Fruit fly (Drosophila melanogaster) Kc167 (cell line): ENCODE data around the gene CG18675.

ENCODE experiments used
- Myc ChIP-seq: fragments of >200 bp; optimal IDR thresholded peaks from 2 replicates; lab custom pipeline; 2017; ENCODE audit warnings: missing external identifiers
- Sin3A ChIP-seq: fragments of >200 bp; optimal IDR thresholded peaks from 2 replicates; lab custom pipeline; 2018; ENCODE audit warnings: missing external identifiers
- h ChIP-seq: fragments of >200 bp; optimal IDR thresholded peaks from 3 replicates; lab custom pipeline; 2018; ENCODE audit warnings: missing external identifiers
- insv ChIP-seq: fragments of >200 bp; optimal IDR thresholded peaks from 3 replicates; lab custom pipeline; 2018; ENCODE audit warnings: missing external identifiers
- psq ChIP-seq: fragments of >200 bp; optimal IDR thresholded peaks from 2 replicates; lab custom pipeline; 2017; ENCODE audit warnings: missing external identifiers
- ttk ChIP-seq: sonication (Bioruptor generic); optimal IDR thresholded peaks from 2 replicates; lab custom pipeline; 2017; ENCODE audit warnings: missing external identifiers

The CG18675 gene

DNA sequence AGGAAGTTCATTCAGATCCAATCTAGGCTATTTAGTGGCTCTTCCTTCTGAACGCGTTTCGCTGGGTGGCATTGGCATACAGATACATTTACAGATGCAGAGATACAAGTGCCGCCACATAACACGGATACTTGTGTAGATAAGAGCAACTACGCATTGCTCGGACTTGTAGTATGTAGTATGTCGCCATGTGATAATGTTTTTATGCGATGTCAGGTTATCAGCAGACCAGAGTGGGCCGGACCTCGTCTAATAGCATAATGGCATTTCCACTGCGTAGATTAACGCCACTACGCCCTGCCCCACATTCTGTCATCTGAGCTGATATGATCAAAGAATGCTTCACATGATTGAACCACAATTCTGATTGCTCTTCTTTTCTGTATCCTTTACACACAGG is 48.1 kb downstream of the CG18675 start:
- TF ChIP-seq Myc (no peak), Sin3A (no peak), ttk (lab: Kevin White, UChicago) (no peak), h (lab: Kevin White, UChicago) (no peak), psq (no peak), insv (lab: Kevin White, UChicago) (no peak)

DNA sequence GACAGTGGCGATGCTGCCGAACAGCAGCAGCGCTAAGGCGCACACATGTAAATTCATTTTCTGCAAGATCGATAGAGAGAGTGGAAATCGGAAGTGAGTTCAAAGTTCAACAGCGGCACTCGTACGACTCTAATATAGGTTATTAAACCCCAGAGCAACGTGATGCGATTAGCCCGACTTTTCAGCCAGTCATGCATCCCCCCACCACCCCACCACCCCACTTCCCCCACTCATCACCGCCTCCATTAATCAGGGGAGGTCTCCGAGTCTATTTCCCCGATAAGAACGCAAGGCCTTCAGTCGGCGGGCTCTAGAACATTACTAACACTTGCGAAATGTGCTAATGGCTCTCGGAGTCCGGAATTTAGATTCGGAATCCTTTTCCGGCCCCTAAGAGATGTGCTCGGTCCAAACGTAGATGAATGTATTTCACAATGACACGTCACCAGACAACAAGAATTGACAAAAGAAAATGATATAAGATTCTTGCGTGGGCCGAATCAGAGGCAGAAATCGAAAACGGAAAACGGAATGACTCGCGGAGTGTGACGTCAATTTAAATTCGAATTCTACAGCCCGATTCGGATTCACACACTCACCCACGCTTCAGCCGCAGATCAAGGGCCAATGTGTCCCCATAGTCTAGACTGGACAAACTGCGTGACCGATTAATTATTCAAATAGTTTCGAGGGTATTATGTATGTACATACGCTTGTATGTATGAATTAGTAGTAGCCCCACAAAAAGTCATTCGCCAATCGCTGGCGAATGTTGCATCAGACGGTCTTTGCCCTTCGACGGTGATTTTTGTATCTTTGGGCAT is 52.2 kb downstream of the CG18675 start:
- TF ChIP-seq psq (no peak), Myc (no peak), ttk (lab: Kevin White, UChicago) (no peak), h (lab: Kevin White, UChicago) (no peak), insv (lab: Kevin White, UChicago) (no peak), Sin3A (no peak)

DNA sequence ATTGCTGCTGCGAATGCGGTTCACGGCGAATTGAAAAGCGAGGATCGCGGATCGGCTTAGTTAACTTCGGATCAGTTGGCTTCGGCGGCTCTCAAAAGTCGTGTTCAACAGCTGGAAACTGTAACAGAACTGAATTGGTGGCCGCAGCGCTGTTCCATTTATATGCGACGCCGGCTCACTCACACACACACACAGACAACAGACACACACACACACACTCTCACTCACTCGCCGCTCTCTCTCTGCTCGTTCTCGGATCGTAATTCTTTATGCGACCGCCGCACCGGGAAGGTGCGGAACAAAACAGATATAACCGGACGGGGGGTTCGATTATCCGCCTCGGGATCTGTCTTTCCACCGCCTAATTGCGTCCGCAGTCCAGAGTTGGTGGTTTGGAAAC is 53.5 kb downstream of the CG18675 start, which contains the start of gene CG46460:
Gene CG46460, minus strand, starts transcription at position 139 of the 400 bp plus-strand sequence.
- no peak for TF ChIP-seq ttk (lab: Kevin White, UChicago)
- no peak for TF ChIP-seq h (lab: Kevin White, UChicago)
- TF ChIP-seq Myc, result no peak
- no peak for TF ChIP-seq insv (lab: Kevin White, UChicago)
- TF ChIP-seq Sin3A, result no peak
- TF ChIP-seq psq, result no peak

DNA sequence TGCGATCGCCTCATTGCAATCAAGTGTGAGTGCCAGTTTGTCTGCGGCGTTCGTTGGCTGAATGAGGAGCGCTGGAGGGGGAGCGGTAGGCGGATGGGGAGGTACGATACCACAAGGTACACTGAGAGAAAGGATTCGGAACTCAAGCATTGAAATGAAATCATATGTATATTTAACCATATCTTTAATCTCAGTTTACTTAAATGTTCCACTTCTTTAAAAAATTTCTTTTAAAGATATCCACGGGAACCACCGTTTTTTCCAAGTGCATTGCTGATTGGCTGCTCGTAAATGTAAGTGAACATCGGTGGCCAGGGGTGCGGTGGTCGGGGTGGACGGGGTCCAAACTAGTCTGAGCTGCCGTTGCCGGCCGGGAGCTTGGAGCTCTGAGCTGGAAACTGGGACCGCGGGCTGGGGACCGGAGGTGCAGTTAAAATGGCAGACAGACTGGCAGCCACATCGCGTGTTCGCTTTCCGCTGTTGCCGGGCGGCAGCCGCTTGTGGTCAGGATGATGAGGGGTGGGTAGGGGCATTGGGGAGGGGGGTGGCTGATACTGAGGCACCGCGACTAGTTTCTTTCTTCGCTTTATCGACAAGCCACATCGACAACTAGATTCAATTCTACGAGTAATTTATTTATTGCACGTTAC is 54.6 kb downstream of the CG18675 start:
- TF ChIP-seq Sin3A, result no peak
- TF ChIP-seq ttk (lab: Kevin White, UChicago), result no peak
- TF ChIP-seq insv (lab: Kevin White, UChicago), result no peak
- no peak for TF ChIP-seq h (lab: Kevin White, UChicago)
- no peak for TF ChIP-seq psq
- TF ChIP-seq Myc, result no peak

DNA sequence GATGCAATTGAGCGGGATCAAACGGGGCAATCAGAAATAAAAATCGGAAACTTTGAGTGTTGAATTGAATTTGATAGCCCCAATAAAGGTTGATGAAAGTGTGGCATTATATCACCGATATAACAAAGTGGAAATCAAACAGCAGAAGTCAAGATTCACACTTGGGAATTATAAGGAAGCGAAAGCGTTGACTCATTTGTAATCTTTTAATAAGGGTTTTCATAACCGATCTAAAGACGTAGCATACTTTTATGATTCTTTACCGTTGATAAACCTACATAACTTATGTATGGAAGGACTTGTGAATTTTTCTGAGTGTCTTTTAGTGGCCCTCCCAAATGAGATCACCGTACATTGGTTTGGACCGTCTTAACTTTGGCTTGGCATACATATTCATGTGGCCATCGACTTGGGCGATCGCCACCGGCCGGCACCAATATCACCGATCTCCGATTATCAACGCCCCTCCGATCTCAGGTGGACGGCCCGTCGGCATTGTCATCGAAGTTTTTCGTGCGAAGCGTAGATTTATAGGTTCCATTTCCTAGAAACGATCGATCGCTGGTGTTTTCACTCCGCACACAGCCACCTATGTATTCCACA is 55.8 kb downstream of the CG18675 start:
- TF ChIP-seq h (lab: Kevin White, UChicago), result no peak
- TF ChIP-seq ttk (lab: Kevin White, UChicago), result no peak
- TF ChIP-seq Sin3A, result no peak

DNA sequence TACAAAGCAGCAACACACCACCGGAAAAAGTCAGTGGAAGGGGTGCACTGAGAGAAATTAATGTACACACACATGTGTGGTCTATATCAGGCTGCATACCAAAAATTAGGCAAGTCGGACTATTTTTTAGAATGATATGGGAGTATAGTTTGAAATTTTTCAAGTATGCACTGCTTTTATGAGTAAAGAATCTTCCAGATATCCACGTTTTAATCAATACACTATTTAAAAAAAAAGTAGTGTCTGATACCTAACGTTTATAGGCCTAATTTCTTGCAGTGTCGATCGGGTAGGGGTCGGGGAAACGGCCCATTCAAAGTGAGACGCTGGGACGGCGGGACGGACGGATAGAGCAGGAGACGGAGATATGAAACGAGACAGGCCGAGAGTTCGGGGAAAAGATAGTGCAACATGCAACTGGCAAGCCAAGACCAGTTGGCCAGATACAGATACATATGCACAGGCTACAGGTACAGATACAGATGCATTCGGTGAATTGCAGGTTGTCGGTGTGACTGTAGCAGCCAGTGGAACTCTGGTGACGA is 56.7 kb downstream of the CG18675 start:
- TF ChIP-seq psq (no peak), h (lab: Kevin White, UChicago) (no peak), Myc (no peak), Sin3A (no peak), ttk (lab: Kevin White, UChicago) (no peak), insv (lab: Kevin White, UChicago) (no peak)

DNA sequence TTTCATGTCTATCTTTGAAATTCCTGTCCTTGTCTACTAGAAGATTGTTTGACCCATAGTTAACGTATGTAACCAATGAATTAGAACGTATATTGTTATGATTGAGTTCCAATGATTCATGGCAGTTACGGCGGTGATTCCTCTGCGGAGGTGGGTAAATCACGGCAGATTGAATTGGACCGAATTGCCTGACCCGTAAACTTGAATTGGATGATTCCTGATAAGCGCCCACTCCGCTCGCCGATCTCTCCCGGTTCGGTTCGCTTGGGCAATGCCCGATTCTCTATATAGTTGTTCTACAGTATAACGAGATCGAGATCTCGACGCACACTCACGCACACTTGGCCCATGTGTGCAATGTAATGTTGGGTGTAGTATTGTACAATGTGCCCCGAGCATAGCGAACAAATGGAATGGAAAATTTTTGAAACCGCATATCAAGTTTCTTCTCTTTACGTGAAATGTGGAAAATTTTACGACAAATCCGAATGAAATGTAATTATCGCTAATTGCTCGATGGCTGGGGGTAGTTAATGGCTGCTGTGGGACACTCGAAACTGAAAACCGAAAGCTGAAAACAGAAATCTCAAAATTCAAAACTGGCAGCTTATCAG is 57.8 kb downstream of the CG18675 start:
- TF ChIP-seq h (lab: Kevin White, UChicago) (no peak), ttk (lab: Kevin White, UChicago) (no peak), Sin3A (no peak), insv (lab: Kevin White, UChicago) (no peak), Myc (no peak)

DNA sequence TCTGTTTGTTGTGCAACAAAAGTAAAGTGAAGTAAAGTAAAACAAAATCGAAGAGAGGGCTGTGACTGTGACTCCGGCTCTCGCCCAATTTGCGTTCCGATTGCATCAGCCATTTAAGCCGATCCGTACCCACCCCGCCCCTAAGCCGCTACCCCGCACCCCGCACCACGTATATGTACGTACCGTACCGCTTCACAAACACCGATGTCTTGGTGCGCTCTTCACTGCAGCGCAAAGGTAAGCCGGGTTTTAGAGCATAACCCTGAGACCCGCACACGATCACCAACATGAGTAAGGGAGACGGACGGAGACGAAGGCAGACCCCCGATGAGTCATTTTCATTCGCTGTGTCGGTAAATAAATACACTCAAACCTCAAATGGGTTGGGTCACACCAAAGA is 58.5 kb downstream of the CG18675 start:
- no peak for TF ChIP-seq psq
- no peak for TF ChIP-seq ttk (lab: Kevin White, UChicago)
- no peak for TF ChIP-seq Sin3A
- no peak for TF ChIP-seq Myc
- no peak for TF ChIP-seq h (lab: Kevin White, UChicago)
- no peak for TF ChIP-seq insv (lab: Kevin White, UChicago)

DNA sequence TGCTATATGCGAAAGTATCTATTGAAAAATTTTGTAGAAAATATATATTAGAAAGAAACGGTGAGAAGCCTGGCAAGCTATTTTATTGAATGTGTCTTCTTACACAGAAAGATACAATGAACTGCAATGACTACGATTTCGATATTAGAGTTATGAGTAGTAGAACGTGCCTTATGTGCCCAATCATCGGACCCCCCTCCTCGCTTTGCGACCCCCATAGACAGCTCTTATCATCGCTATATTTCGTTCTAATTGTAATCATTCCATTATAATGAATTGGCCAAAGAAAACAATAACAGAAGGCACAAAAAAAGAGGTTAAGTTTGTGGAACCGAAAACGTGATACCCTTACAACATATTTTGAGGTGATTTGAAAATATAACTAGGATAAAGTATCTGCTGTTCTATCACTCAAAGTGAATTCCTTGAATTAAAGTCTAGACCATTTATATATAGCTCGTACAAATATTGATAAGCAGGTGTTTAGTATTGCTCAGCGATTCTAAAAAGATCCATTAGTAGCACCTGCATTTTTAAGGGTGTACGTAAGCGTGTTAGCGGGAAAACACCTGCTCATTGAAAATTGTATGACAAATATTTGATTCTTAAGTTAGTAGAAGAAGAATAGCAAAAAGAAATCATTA is 59.2 kb downstream of the CG18675 start:
- no peak for TF ChIP-seq ttk (lab: Kevin White, UChicago)
- TF ChIP-seq h (lab: Kevin White, UChicago), result no peak
- no peak for TF ChIP-seq psq
- no peak for TF ChIP-seq Sin3A
- TF ChIP-seq insv (lab: Kevin White, UChicago), result no peak
- no peak for TF ChIP-seq Myc

DNA sequence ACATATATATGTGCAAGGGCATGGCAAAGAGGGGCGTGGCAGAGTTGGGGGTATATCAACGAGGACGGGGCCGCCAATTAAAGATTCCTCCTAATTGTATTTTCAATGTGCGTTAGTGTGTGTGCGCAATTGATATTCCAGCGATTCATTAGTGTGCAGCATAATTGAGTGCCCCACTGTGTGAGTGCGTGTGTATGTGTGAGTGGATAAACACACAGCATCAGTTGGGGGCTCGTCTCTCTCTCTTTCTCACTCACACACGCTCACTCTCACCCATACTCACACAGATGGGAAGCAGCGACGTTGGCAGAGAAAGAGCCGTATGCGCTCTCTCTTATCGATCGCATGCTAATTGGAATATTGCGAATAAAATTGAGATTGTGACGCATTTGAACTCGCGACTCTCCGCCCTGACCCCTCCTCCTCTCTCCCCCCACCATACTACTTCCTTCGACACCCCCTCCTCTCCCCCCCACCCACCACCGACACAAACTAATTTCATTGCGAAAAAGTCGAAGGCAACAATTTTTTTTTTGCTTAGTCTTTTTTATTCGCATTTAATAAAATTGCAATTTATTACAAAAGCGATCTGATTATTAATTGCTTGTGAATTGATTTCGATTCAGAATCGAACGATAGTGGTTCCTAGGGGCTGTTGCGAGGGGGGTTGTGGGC is 60.1 kb downstream of the CG18675 start:
- TF ChIP-seq Sin3A, result no peak
- no peak for TF ChIP-seq h (lab: Kevin White, UChicago)
- TF ChIP-seq psq, result no peak
- TF ChIP-seq Myc, result no peak
- no peak for TF ChIP-seq insv (lab: Kevin White, UChicago)
- no peak for TF ChIP-seq ttk (lab: Kevin White, UChicago)

DNA sequence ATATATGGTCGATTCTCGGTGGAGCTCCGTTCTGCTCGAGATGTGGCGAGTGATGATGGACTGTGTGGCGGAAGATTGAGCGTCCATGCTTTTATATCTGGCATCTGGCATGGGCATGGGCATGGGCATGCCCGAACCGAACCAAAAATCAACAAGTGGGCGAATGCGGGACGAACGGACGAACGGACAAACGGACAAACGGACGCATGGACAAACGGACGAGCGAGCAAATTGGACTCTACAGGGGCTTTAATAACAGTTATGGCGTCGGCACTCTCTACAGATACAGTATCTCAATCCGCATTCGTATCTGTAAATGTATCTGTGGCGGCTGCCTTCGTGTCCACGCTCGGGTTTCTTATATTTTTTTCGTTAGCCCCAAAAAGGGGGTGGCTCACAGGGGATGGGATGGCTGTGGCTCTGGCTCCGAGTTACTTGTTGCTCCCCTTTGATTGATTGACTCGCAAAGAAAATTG is 62.5 kb downstream of the CG18675 start, which contains the start of gene ImpL2:
Gene ImpL2, minus strand, starts transcription at position 51 of the 476 bp plus-strand sequence.
- TF ChIP-seq Sin3A, result no peak
